Worm (Caenorhabditis elegans) whole organism, midembryonic: ENCODE results near the gene R102.6.

ENCODE experiments used
- T22C8.4 ChIP-seq: fragments of 200-800 bp; sonication (Bioruptor generic); IDR thresholded peaks from 2 replicates; pipeline ENCODE4 v1.3.6; 2022; ENCODE audit warnings: missing genetic modification characterization, missing compliant biosample characterization
- cog-1 ChIP-seq: sonication (generic microtip); optimal IDR thresholded peaks from 2 replicates; lab custom pipeline; 2016; ENCODE audit warnings: missing genetic modification characterization, missing compliant biosample characterization
- flt-1 ChIP-seq: fragments of 200-800 bp; sonication (Bioruptor generic); IDR thresholded peaks from 2 replicates; pipeline ENCODE4 v1.3.6; 2022; ENCODE audit warnings: missing genetic modification characterization, missing compliant biosample characterization
- klf-2 ChIP-seq: fragments of 200-800 bp; sonication (Bioruptor generic); conservative IDR thresholded peaks from 2 replicates; pipeline ENCODE4 v1.3.6; 2022; ENCODE audit warnings: missing genetic modification reagents, missing genetic modification characterization, missing compliant biosample characterization
- ref-1 ChIP-seq: fragments of 200-800 bp; sonication (Bioruptor generic); conservative IDR thresholded peaks from 2 replicates; pipeline ENCODE4 v1.3.6; 2022; ENCODE audit warnings: missing genetic modification reagents, missing genetic modification characterization, missing compliant biosample characterization
- tab-1 ChIP-seq: fragments of 200-800 bp; sonication (Bioruptor generic); IDR thresholded peaks from 2 replicates; pipeline ENCODE4 v1.3.6; 2022; ENCODE audit warnings: missing genetic modification characterization, missing compliant biosample characterization
- ztf-23 ChIP-seq: fragments of 200-800 bp; sonication (Bioruptor generic); IDR thresholded peaks from 2 replicates; pipeline ENCODE4 v1.3.6; 2022; ENCODE audit warnings: missing genetic modification reagents, missing genetic modification characterization, missing compliant biosample characterization

DNA sequence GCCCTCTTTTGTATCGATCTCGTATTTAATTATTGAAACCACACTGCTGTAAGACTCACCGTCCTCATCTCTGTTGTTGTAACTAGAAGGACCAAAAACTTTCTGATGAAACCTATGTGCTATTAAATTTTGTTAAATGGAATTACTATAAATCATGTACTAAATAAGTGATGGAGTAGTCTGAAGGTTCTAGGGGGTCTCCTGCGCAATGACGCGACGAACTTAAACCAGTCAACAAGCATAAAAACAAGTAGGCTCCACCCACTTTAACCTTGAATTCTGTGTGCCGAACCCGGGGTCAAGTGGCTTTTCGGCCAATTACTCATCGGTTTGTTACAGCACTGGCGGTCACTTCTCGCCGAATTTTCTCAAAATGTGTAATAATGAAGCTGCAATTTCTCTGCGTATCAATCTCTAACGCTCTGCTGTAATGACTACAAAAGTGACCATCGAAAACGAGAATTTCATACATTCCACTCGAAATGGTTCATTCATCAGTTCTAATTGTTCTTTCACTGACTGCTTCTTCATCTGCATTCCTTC lies 31.1 kb upstream of the R102.6 start, which contains the start of gene grl-21:
- TF ChIP-seq klf-2: no peak
- no peak for TF ChIP-seq flt-1
- no peak for TF ChIP-seq cog-1 (tag; lab: Kevin White, UChicago)
- TF ChIP-seq T22C8.4 (GFP tag; lab: Robert Waterston, UW): no peak
- no peak for TF ChIP-seq ref-1 (GFP tag; lab: Robert Waterston, UW)
- TF ChIP-seq tab-1 (GFP tag; lab: Robert Waterston, UW): no peak
- TF ChIP-seq ztf-23 (GFP tag; lab: Robert Waterston, UW): no peak
